Fruit fly (Drosophila melanogaster) whole organism, embryonic: ENCODE results near the gene CG11975.

Experiments
- B-H1 ChIP-seq: fragments of 200-800 bp; sonication (Bioruptor generic); IDR thresholded peaks from 3 replicates; pipeline ENCODE4 v1.3.6; 2022; ENCODE audit warnings: missing biosample characterization, missing genetic modification characterization
- B-H2 ChIP-seq: fragments of 200-800 bp; sonication (Bioruptor generic); optimal IDR thresholded peaks from 2 replicates; lab custom pipeline; 2018; ENCODE audit warnings: missing biosample characterization, mild to moderate bottlenecking, missing genetic modification characterization
- CG11695 ChIP-seq: fragments of 200-800 bp; sonication (Bioruptor generic); IDR thresholded peaks from 3 replicates; pipeline ENCODE4 v1.3.6; 2022; ENCODE audit warnings: missing biosample characterization, missing genetic modification characterization
- CG12236 ChIP-seq: fragments of 200-800 bp; sonication (Bioruptor generic); optimal IDR thresholded peaks from 2 replicates; lab custom pipeline; 2016; ENCODE audit warnings: missing biosample characterization, missing genetic modification characterization
- CG14710 ChIP-seq: fragments of 200-800 bp; sonication (Bioruptor generic); optimal IDR thresholded peaks from 3 replicates; lab custom pipeline; 2019; ENCODE audit warnings: missing biosample characterization, mild to moderate bottlenecking, missing genetic modification characterization, moderate library complexity
- CG15011 ChIP-seq: fragments of 200-800 bp; sonication (Bioruptor generic); optimal IDR thresholded peaks from 3 replicates; lab custom pipeline; 2018; ENCODE audit warnings: missing biosample characterization, mild to moderate bottlenecking, missing genetic modification characterization
- CG15073 ChIP-seq: fragments of 200-800 bp; sonication (Bioruptor generic); optimal IDR thresholded peaks from 2 replicates; lab custom pipeline; 2016; ENCODE audit warnings: missing biosample characterization, missing genetic modification characterization
- CG15601 ChIP-seq: fragments of 200-800 bp; sonication (Bioruptor generic); optimal IDR thresholded peaks from 3 replicates; lab custom pipeline; 2019; ENCODE audit warnings: missing biosample characterization, mild to moderate bottlenecking, missing genetic modification characterization, moderate library complexity
- CG18011 ChIP-seq: fragments of 200-800 bp; sonication (Bioruptor generic); optimal IDR thresholded peaks from 2 replicates; lab custom pipeline; 2017; ENCODE audit warnings: missing biosample characterization, missing genetic modification characterization, mild to moderate bottlenecking, moderate library complexity, missing genotype
- CG2129 ChIP-seq: fragments of 200-800 bp; sonication (Bioruptor generic); IDR thresholded peaks from 2 replicates; pipeline ENCODE4 v1.3.6; 2022; ENCODE audit warnings: missing biosample characterization, missing genetic modification characterization; ENCODE audit not compliant: partially characterized antibody
- CG4404 ChIP-seq: fragments of 200-800 bp; sonication (Bioruptor generic); IDR thresholded peaks from 2 replicates; pipeline ENCODE4 v1.3.6; 2022; ENCODE audit warnings: missing biosample characterization, missing genetic modification characterization
- CG4707 ChIP-seq: fragments of 200-800 bp; sonication (Bioruptor generic); optimal IDR thresholded peaks from 2 replicates; lab custom pipeline; 2018; ENCODE audit warnings: missing biosample characterization, mild to moderate bottlenecking, missing genetic modification characterization, moderate library complexity
- CG6765 ChIP-seq: fragments of 200-800 bp; sonication (Bioruptor generic); optimal IDR thresholded peaks from 3 replicates; lab custom pipeline; 2017; ENCODE audit warnings: missing biosample characterization, mild to moderate bottlenecking, missing genetic modification characterization
- CG8359 ChIP-seq: fragments of 200-800 bp; sonication (Bioruptor generic); optimal IDR thresholded peaks from 2 replicates; lab custom pipeline; 2017; ENCODE audit warnings: missing biosample characterization, mild to moderate bottlenecking, missing genetic modification characterization, borderline replicate concordance
- CG9727 ChIP-seq: fragments of 200-800 bp; sonication (Bioruptor generic); optimal IDR thresholded peaks from 3 replicates; lab custom pipeline; 2017; ENCODE audit warnings: missing biosample characterization, mild to moderate bottlenecking, missing genetic modification characterization
- Dbx ChIP-seq: fragments of 200-800 bp; sonication (Bioruptor generic); IDR thresholded peaks from 3 replicates; pipeline ENCODE4 v1.3.6; 2022; ENCODE audit warnings: missing biosample characterization, missing genetic modification characterization
- Doc3 ChIP-seq: fragments of 200-800 bp; sonication (Bioruptor generic); IDR thresholded peaks from 3 replicates; pipeline ENCODE4 v1.3.6; 2022; ENCODE audit warnings: missing biosample characterization, missing genetic modification characterization; ENCODE audit not compliant: partially characterized antibody
- Dref ChIP-seq: fragments of 200-800 bp; sonication (Bioruptor generic); IDR thresholded peaks from 2 replicates; pipeline ENCODE4 v1.3.6; 2022; ENCODE audit warnings: missing biosample characterization, missing genetic modification characterization
- HHEX ChIP-seq: fragments of 200-800 bp; sonication (Bioruptor generic); optimal IDR thresholded peaks from 3 replicates; lab custom pipeline; 2017; ENCODE audit warnings: missing biosample characterization, mild to moderate bottlenecking, missing genetic modification characterization, missing genetic modification reagents
- HLHmδ ChIP-seq: fragments of 200-800 bp; sonication (Bioruptor generic); optimal IDR thresholded peaks from 2 replicates; lab custom pipeline; 2018; ENCODE audit warnings: missing biosample characterization, mild to moderate bottlenecking, missing genetic modification characterization, moderate library complexity
- MESR4 ChIP-seq: fragments of 200-800 bp; sonication (Bioruptor generic); optimal IDR thresholded peaks from 2 replicates; lab custom pipeline; 2018; ENCODE audit warnings: missing biosample characterization, mild to moderate bottlenecking, missing genetic modification characterization, moderate library complexity
- Myb ChIP-seq: fragments of 200-800 bp; sonication (Bioruptor generic); optimal IDR thresholded peaks from 2 replicates; lab custom pipeline; 2016; ENCODE audit warnings: missing biosample characterization, missing genetic modification characterization
- NC2α ChIP-seq: fragments of 200-800 bp; sonication (Bioruptor generic); optimal IDR thresholded peaks from 2 replicates; lab custom pipeline; 2016; ENCODE audit warnings: missing biosample characterization, missing genetic modification characterization
- Scr ChIP-seq: fragments of 200-800 bp; sonication (Bioruptor generic); IDR thresholded peaks from 2 replicates; pipeline ENCODE4 v1.3.6; 2022; ENCODE audit warnings: missing biosample characterization, missing genetic modification characterization; ENCODE audit not compliant: partially characterized antibody
- Sin3A ChIP-seq: fragments of >200 bp; optimal IDR thresholded peaks from 2 replicates; lab custom pipeline; 2018
- TFAM ChIP-seq: fragments of 200-800 bp; sonication (Bioruptor generic); optimal IDR thresholded peaks from 2 replicates; lab custom pipeline; 2017; ENCODE audit warnings: missing biosample characterization, missing genetic modification characterization, inconsistent platforms
- az2 ChIP-seq: fragments of 200-800 bp; sonication (Bioruptor generic); optimal IDR thresholded peaks from 3 replicates; lab custom pipeline; 2016; ENCODE audit warnings: missing biosample characterization, missing genetic modification characterization
- bab2 ChIP-seq: fragments of 200-800 bp; sonication (Bioruptor generic); optimal IDR thresholded peaks from 2 replicates; lab custom pipeline; 2016; ENCODE audit warnings: missing biosample characterization, missing genetic modification characterization
- ci ChIP-seq: fragments of 200-800 bp; sonication (Bioruptor generic); IDR thresholded peaks from 3 replicates; pipeline ENCODE4 v1.3.6; 2022; ENCODE audit warnings: missing biosample characterization, missing genetic modification characterization
- crc ChIP-seq: fragments of 200-800 bp; sonication (Bioruptor generic); optimal IDR thresholded peaks from 2 replicates; lab custom pipeline; 2016; ENCODE audit warnings: missing biosample characterization, missing genetic modification characterization
- cwo ChIP-seq: fragments of 200-800 bp; sonication (Bioruptor generic); optimal IDR thresholded peaks from 3 replicates; lab custom pipeline; 2017; ENCODE audit warnings: missing biosample characterization, missing genetic modification characterization, mild to moderate bottlenecking, moderate library complexity, missing genetic modification reagents
- dmrt99B ChIP-seq: fragments of 200-800 bp; sonication (Bioruptor generic); optimal IDR thresholded peaks from 2 replicates; lab custom pipeline; 2018; ENCODE audit warnings: missing biosample characterization, mild to moderate bottlenecking, missing genetic modification characterization, moderate library complexity
- eyg ChIP-seq: fragments of 200-800 bp; sonication (Bioruptor generic); optimal IDR thresholded peaks from 3 replicates; lab custom pipeline; 2016; ENCODE audit warnings: missing biosample characterization, missing genetic modification characterization
- fd3F ChIP-seq: fragments of 200-800 bp; sonication (Bioruptor generic); optimal IDR thresholded peaks from 2 replicates; lab custom pipeline; 2018; ENCODE audit warnings: missing biosample characterization, mild to moderate bottlenecking, missing genetic modification characterization, moderate library complexity
- fd96Cb ChIP-seq: fragments of 200-800 bp; sonication (Bioruptor generic); optimal IDR thresholded peaks from 2 replicates; lab custom pipeline; 2018; ENCODE audit warnings: missing biosample characterization, mild to moderate bottlenecking, missing genetic modification characterization, moderate library complexity
- ftz-f1 ChIP-seq: fragments of 200-800 bp; sonication (Bioruptor generic); optimal IDR thresholded peaks from 2 replicates; lab custom pipeline; 2016; ENCODE audit warnings: missing biosample characterization, missing genetic modification characterization
- grn ChIP-seq: fragments of 200-800 bp; sonication (Bioruptor generic); optimal IDR thresholded peaks from 3 replicates; lab custom pipeline; 2017; ENCODE audit warnings: missing biosample characterization, missing genetic modification characterization
- gsb-n ChIP-seq: fragments of 200-800 bp; sonication (Bioruptor generic); optimal IDR thresholded peaks from 3 replicates; lab custom pipeline; 2018; ENCODE audit warnings: missing biosample characterization, mild to moderate bottlenecking, missing genetic modification characterization
- ham ChIP-seq: fragments of 200-800 bp; sonication (Bioruptor generic); IDR thresholded peaks from 2 replicates; pipeline ENCODE4 v1.3.6; 2022; ENCODE audit warnings: missing biosample characterization, missing genetic modification characterization
- hbn ChIP-seq: fragments of 200-800 bp; sonication (Bioruptor generic); IDR thresholded peaks from 2 replicates; pipeline ENCODE4 v1.3.6; 2022; ENCODE audit warnings: missing biosample characterization, missing genetic modification characterization; ENCODE audit not compliant: partially characterized antibody
- kni ChIP-seq: fragments of 200-800 bp; sonication (Bioruptor generic); optimal IDR thresholded peaks from 3 replicates; lab custom pipeline; 2017; ENCODE audit warnings: mild to moderate bottlenecking, missing biosample characterization, missing genetic modification reagents, missing genetic modification characterization
- lmd ChIP-seq: fragments of 200-800 bp; sonication (Bioruptor generic); IDR thresholded peaks from 2 replicates; pipeline ENCODE4 v1.3.6; 2022; ENCODE audit warnings: missing biosample characterization, missing genetic modification characterization
- mirr ChIP-seq: fragments of 200-800 bp; sonication (Bioruptor generic); optimal IDR thresholded peaks from 3 replicates; lab custom pipeline; 2018; ENCODE audit warnings: missing biosample characterization, mild to moderate bottlenecking, missing genetic modification characterization
- sc ChIP-seq, 3 experiments: fragments of >200 bp in 2 of 3; fragments of 200-800 bp in 1 of 3; sonication (Bioruptor generic) in 1 of 3; optimal IDR thresholded peaks; 2 replicates in 2 of 3; 3 replicates in 1 of 3; lab custom pipeline; 2017; ENCODE audit warnings: mild to moderate bottlenecking in 1 of 3, missing biosample characterization in 1 of 3, missing genetic modification characterization in 1 of 3, missing genetic modification reagents in 1 of 3
- sob ChIP-seq: fragments of 200-800 bp; sonication (Bioruptor generic); IDR thresholded peaks from 2 replicates; pipeline ENCODE4 v1.3.6; 2022; ENCODE audit warnings: missing biosample characterization, missing genetic modification characterization
- tap ChIP-seq: fragments of 200-800 bp; optimal IDR thresholded peaks from 3 replicates; lab custom pipeline; 2019; ENCODE audit warnings: missing biosample characterization, mild to moderate bottlenecking, missing genetic modification characterization, moderate library complexity
- vvl ChIP-seq: fragments of 200-800 bp; sonication (Bioruptor generic); IDR thresholded peaks from 2 replicates; pipeline ENCODE4 v1.3.6; 2022; ENCODE audit warnings: missing biosample characterization, missing genetic modification characterization
- zen ChIP-seq: fragments of 200-800 bp; sonication (Bioruptor generic); optimal IDR thresholded peaks from 3 replicates; lab custom pipeline; 2018; ENCODE audit warnings: missing biosample characterization, mild to moderate bottlenecking, missing genetic modification characterization, moderate library complexity

The CG11975 gene

DNA sequence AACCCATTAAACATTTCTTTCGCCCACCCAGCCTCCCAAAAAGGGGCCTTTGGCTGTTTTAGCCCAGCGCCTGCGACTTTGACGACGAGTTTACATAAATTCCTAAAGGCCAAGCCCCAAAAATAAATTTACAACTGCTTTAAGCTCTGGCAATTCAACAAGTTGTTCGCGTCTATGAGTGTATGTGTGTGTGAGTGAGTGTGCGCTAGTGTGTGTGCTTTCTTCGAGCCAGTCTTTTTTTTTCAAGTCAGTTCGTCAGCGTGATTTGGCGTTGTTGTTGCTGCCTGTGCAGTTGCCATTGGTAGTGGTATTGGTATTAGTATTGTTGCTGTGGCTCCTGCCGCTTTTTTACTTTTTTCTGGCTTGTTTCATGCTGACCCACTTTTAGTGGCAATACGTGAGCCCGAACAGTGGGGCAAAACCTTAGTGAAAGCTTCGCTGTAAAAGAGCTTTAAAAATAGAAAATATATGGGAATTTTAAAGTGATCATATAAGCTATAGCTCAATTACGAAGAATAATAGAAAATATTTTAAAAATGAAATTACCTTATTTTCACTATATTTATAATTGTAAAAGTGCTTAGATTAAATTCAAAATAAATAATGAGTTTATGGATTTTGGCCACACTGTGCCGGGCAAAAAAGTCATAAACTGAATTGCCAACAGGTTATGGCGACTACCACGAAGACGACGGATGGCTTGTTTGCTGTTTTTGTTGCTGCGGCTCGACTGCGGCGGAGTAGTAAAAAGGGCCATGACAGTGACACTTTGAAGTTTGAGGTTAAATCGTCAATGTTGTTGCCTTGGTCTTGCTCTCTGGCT is 47.3 kb upstream of the CG11975 start (continued):
- TF ChIP-seq CG14710 (tag; lab: Kevin White, UChicago): peak; percentile 81
- TF ChIP-seq CG2129 (GFP tag; lab: Robert Waterston, UW): no peak
- peak; percentile 86 for TF ChIP-seq ftz-f1 (GFP tag; lab: Kevin White, UChicago)
- no peak for TF ChIP-seq ham (GFP tag; lab: Robert Waterston, UW)
- peak; percentile 83 for TF ChIP-seq HHEX (GFP tag; lab: Kevin White, UChicago)
- no peak for TF ChIP-seq crc (GFP tag; lab: Kevin White, UChicago)
- no peak for TF ChIP-seq sc (optimal IDR thresholded peaks at IDR 0.05; lab: Kevin White, UChicago)
- TF ChIP-seq sc (GFP tag; optimal IDR thresholded peaks at IDR 0.05; lab: Kevin White, UChicago): peak; percentile 71
- peak; percentile 54 for TF ChIP-seq CG8359 (GFP tag; lab: Kevin White, UChicago)
- peak; percentile 90 for TF ChIP-seq gsb-n (tag; lab: Kevin White, UChicago)
- no peak for TF ChIP-seq hbn
- TF ChIP-seq mirr: no peak
- TF ChIP-seq kni (GFP tag; lab: Kevin White, UChicago): peak; percentile 63
- no peak for TF ChIP-seq Dref (GFP tag; lab: Robert Waterston, UW)
- TF ChIP-seq az2 (GFP tag; lab: Kevin White, UChicago): peak; percentile 83
- peak; percentile 82 for TF ChIP-seq B-H1
- no peak for TF ChIP-seq eyg (GFP tag; lab: Kevin White, UChicago)
- TF ChIP-seq CG6765 (GFP tag; lab: Kevin White, UChicago): peak; percentile 64
- peak; percentile 79 for TF ChIP-seq CG4707 (GFP tag; lab: Kevin White, UChicago)
- no peak for TF ChIP-seq Sin3A (lab: Kevin White, UChicago)
- TF ChIP-seq B-H2 (GFP tag; lab: Kevin White, UChicago): no peak
- TF ChIP-seq lmd: peak; percentile 86
- peak; percentile 84 for TF ChIP-seq fd96Cb (tag; lab: Kevin White, UChicago)
- peak; percentile 46 for TF ChIP-seq zen
- peak; percentile 90 for TF ChIP-seq CG15601 (tag; lab: Kevin White, UChicago)
- TF ChIP-seq tap (tag; lab: Kevin White, UChicago): peak; percentile 80
- TF ChIP-seq HLHmδ (GFP tag; lab: Kevin White, UChicago): no peak
- TF ChIP-seq ci (GFP tag; lab: Robert Waterston, UW): peak; percentile 85
- peak; percentile 59 for TF ChIP-seq CG18011
- peak; percentile 94 for TF ChIP-seq dmrt99B
- no peak for TF ChIP-seq Dbx (GFP tag; lab: Robert Waterston, UW)
- TF ChIP-seq bab2 (GFP tag; lab: Kevin White, UChicago): peak; percentile 18
- no peak for TF ChIP-seq Doc3 (GFP tag; lab: Robert Waterston, UW)
- TF ChIP-seq NC2α (GFP tag; lab: Kevin White, UChicago): no peak
- TF ChIP-seq CG4404 (GFP tag; lab: Robert Waterston, UW): peak; percentile 62
- peak; percentile 83 for TF ChIP-seq sob (GFP tag; lab: Robert Waterston, UW)
- no peak for TF ChIP-seq CG15073 (GFP tag; lab: Kevin White, UChicago)
- no peak for TF ChIP-seq CG12236 (GFP tag; lab: Kevin White, UChicago)
- TF ChIP-seq grn: no peak
- peak; percentile 67 for TF ChIP-seq CG9727
- peak; percentile 87 for TF ChIP-seq CG11695
- peak; percentile 86 for TF ChIP-seq vvl
- peak; percentile 69 for TF ChIP-seq cwo (GFP tag; lab: Kevin White, UChicago)
- TF ChIP-seq TFAM (GFP tag; lab: Kevin White, UChicago): no peak
- peak; percentile 18 for TF ChIP-seq Myb (GFP tag; lab: Kevin White, UChicago)
- TF ChIP-seq Scr (GFP tag; lab: Robert Waterston, UW): no peak
- peak; percentile 70 for TF ChIP-seq fd3F (GFP tag; lab: Kevin White, UChicago)
- TF ChIP-seq MESR4 (GFP tag; lab: Kevin White, UChicago): no peak
- peak; percentile 32 for TF ChIP-seq CG15011
